Worm (Caenorhabditis elegans) whole organism, L4 larva: Measurements from ENCODE around the gene cyp-35A1.

Experiments used
- aly-2 ChIP-seq: sonication (generic microtip); optimal IDR thresholded peaks from 2 replicates; lab custom pipeline; 2018; ENCODE audit warnings: missing biosample characterization, missing genetic modification characterization
- ama-1 ChIP-seq: fragments of 150-350 bp; optimal IDR thresholded peaks from 2 replicates; lab custom pipeline; 2014; ENCODE audit warnings: inconsistent platforms, mixed read lengths
- dmd-6 ChIP-seq: fragments of 200-800 bp; sonication (Bioruptor generic); IDR thresholded peaks from 2 replicates; pipeline ENCODE4 v1.3.6; 2022; ENCODE audit warnings: missing genetic modification reagents, missing genetic modification characterization, missing compliant biosample characterization
- nhr-10 ChIP-seq: fragments of 150-350 bp; optimal IDR thresholded peaks from 2 replicates; lab custom pipeline; 2014; ENCODE audit warnings: missing biosample characterization, missing genetic modification characterization
- nhr-237 ChIP-seq: sonication (generic microtip); optimal IDR thresholded peaks from 2 replicates; lab custom pipeline; 2017; ENCODE audit warnings: missing biosample characterization, missing genetic modification characterization
- ztf-11 ChIP-seq: fragments of 150-350 bp; optimal IDR thresholded peaks from 2 replicates; lab custom pipeline; 2014; ENCODE audit warnings: missing biosample characterization, missing genetic modification characterization

- TF ChIP-seq ztf-11 (tag; lab: Kevin White, UChicago): no peak
- no peak for TF ChIP-seq nhr-10 (tag; lab: Kevin White, UChicago)
- TF ChIP-seq nhr-237 (tag; lab: Kevin White, UChicago): no peak
- TF ChIP-seq dmd-6 (GFP tag; lab: Robert Waterston, UW): no peak
- no peak for TF ChIP-seq ama-1 (lab: Kevin White, UChicago)
- TF ChIP-seq aly-2: no peak
These were observed 38.5 kb upstream of the cyp-35A1 start, which contains the start of gene cnc-9 for ce11 chrV:7400095-7400494.
